Fruit fly (Drosophila melanogaster) whole organism, embryonic: ENCODE data around the gene Mkp3.
A peak's percentile ranks its signal among the peaks of the same experiment; 100 is the strongest.

Experiments used
- Asciz ChIP-seq: fragments of 200-800 bp; sonication (Bioruptor generic); optimal IDR thresholded peaks from 2 replicates; lab custom pipeline; 2017; ENCODE audit warnings: missing biosample characterization, mild to moderate bottlenecking, missing genetic modification characterization, missing genetic modification reagents
- Bdp1 ChIP-seq: fragments of 200-800 bp; sonication (Bioruptor generic); optimal IDR thresholded peaks from 3 replicates; lab custom pipeline; 2016; ENCODE audit warnings: missing biosample characterization, missing genetic modification characterization
- CG1024 ChIP-seq: fragments of 200-800 bp; sonication (Bioruptor generic); IDR thresholded peaks from 2 replicates; pipeline ENCODE4 v1.3.6; 2022; ENCODE audit warnings: missing biosample characterization, missing genetic modification characterization
- CG10321 ChIP-seq: fragments of 200-800 bp; sonication (Bioruptor generic); IDR thresholded peaks from 2 replicates; pipeline ENCODE4 v1.3.6; 2022; ENCODE audit warnings: missing biosample characterization, missing genetic modification characterization
- CG10654 ChIP-seq: fragments of 200-800 bp; sonication (Bioruptor generic); optimal IDR thresholded peaks from 2 replicates; lab custom pipeline; 2016; ENCODE audit warnings: missing biosample characterization, missing genetic modification characterization
- CG11504 ChIP-seq: fragments of 200-800 bp; sonication (Bioruptor generic); optimal IDR thresholded peaks from 3 replicates; lab custom pipeline; 2019; ENCODE audit warnings: missing biosample characterization, mild to moderate bottlenecking, missing genetic modification characterization, moderate library complexity
- CG1233 ChIP-seq: fragments of 200-800 bp; sonication (Bioruptor generic); optimal IDR thresholded peaks from 4 replicates; lab custom pipeline; 2018; ENCODE audit warnings: missing biosample characterization, mild to moderate bottlenecking, missing genetic modification characterization
- CG12659 ChIP-seq: fragments of 200-800 bp; sonication (Bioruptor generic); optimal IDR thresholded peaks from 3 replicates; lab custom pipeline; 2017; ENCODE audit warnings: mild to moderate bottlenecking, missing biosample characterization, missing genetic modification reagents, missing genetic modification characterization
- CG12744 ChIP-seq: fragments of 200-800 bp; sonication (Bioruptor generic); optimal IDR thresholded peaks from 2 replicates; lab custom pipeline; 2016; ENCODE audit warnings: missing biosample characterization, missing genetic modification characterization
- CG13775 ChIP-seq: fragments of 200-800 bp; sonication (Bioruptor generic); optimal IDR thresholded peaks from 3 replicates; lab custom pipeline; 2017; ENCODE audit warnings: missing biosample characterization, mild to moderate bottlenecking, missing genetic modification characterization
- CG17802 ChIP-seq: fragments of 200-800 bp; sonication (Bioruptor generic); optimal IDR thresholded peaks from 2 replicates; lab custom pipeline; 2018; ENCODE audit warnings: missing biosample characterization, mild to moderate bottlenecking, missing genetic modification characterization, moderate library complexity
- CG18599 ChIP-seq: fragments of 200-800 bp; sonication (Bioruptor generic); optimal IDR thresholded peaks from 3 replicates; lab custom pipeline; 2017; ENCODE audit warnings: missing biosample characterization, missing genetic modification characterization, mild to moderate bottlenecking, moderate library complexity, missing genetic modification reagents
- CG32767 ChIP-seq: fragments of 200-800 bp; sonication (Bioruptor generic); IDR thresholded peaks from 2 replicates; pipeline ENCODE4 v1.3.6; 2022; ENCODE audit warnings: missing biosample characterization, missing genetic modification characterization
- CG3281 ChIP-seq: fragments of 200-800 bp; sonication (Bioruptor generic); optimal IDR thresholded peaks from 3 replicates; lab custom pipeline; 2017; ENCODE audit warnings: missing biosample characterization, mild to moderate bottlenecking, missing genetic modification characterization
- CG3847 ChIP-seq: fragments of 200-800 bp; sonication (Bioruptor generic); IDR thresholded peaks from 2 replicates; pipeline ENCODE4 v1.3.6; 2022; ENCODE audit warnings: missing biosample characterization, missing genetic modification characterization
- CG4282 ChIP-seq: fragments of 200-800 bp; sonication (Bioruptor generic); optimal IDR thresholded peaks from 2 replicates; lab custom pipeline; 2016; ENCODE audit warnings: missing biosample characterization, missing genetic modification characterization
- CG7357 ChIP-seq: fragments of 200-800 bp; sonication (Bioruptor generic); IDR thresholded peaks from 3 replicates; pipeline ENCODE4 v1.3.6; 2022; ENCODE audit warnings: missing biosample characterization, missing genetic modification characterization
- CHES-1-like ChIP-seq: fragments of 200-800 bp; sonication (Bioruptor generic); optimal IDR thresholded peaks from 2 replicates; lab custom pipeline; 2016; ENCODE audit warnings: missing biosample characterization, missing genetic modification characterization
- Dad ChIP-seq: fragments of 200-800 bp; sonication (Bioruptor generic); optimal IDR thresholded peaks from 3 replicates; lab custom pipeline; 2016; ENCODE audit warnings: missing biosample characterization, missing genetic modification characterization
- Dek ChIP-seq: fragments of 200-800 bp; sonication (Bioruptor generic); optimal IDR thresholded peaks from 3 replicates; lab custom pipeline; 2019; ENCODE audit warnings: missing biosample characterization, mild to moderate bottlenecking, missing genetic modification characterization, moderate library complexity
- Dp ChIP-seq: fragments of 200-800 bp; sonication (Bioruptor generic); optimal IDR thresholded peaks from 2 replicates; lab custom pipeline; 2018; ENCODE audit warnings: missing biosample characterization, mild to moderate bottlenecking, missing genetic modification characterization, moderate library complexity
- Hmr ChIP-seq: fragments of 200-800 bp; sonication (Bioruptor generic); optimal IDR thresholded peaks from 3 replicates; lab custom pipeline; 2017; ENCODE audit warnings: mild to moderate bottlenecking, missing biosample characterization, missing genetic modification reagents, missing genetic modification characterization
- Jarid2 ChIP-seq: fragments of 200-800 bp; sonication (Bioruptor generic); optimal IDR thresholded peaks from 3 replicates; lab custom pipeline; 2017; ENCODE audit warnings: mild to moderate bottlenecking, missing biosample characterization, missing genetic modification reagents, missing genetic modification characterization
- Lpt ChIP-seq: fragments of >200 bp; optimal IDR thresholded peaks from 2 replicates; lab custom pipeline; 2018; ENCODE audit warnings: missing biosample characterization, missing genetic modification characterization
- Six4 ChIP-seq: fragments of 200-800 bp; sonication (Bioruptor generic); optimal IDR thresholded peaks from 2 replicates; lab custom pipeline; 2016; ENCODE audit warnings: missing biosample characterization, missing genetic modification characterization
- Sry-β ChIP-seq: fragments of 200-800 bp; sonication (Bioruptor generic); optimal IDR thresholded peaks from 2 replicates; lab custom pipeline; 2018; ENCODE audit warnings: missing biosample characterization, mild to moderate bottlenecking, missing genetic modification characterization, moderate library complexity
- Trl ChIP-seq, 3 experiments: fragments of >200 bp in 2 of 3; fragments of 200-800 bp in 1 of 3; sonication (Bioruptor generic) in 1 of 3; optimal IDR thresholded peaks; 2 replicates in 1 of 3; 3 replicates in 2 of 3; lab custom pipeline; 2016 to 2017; ENCODE audit warnings: missing biosample characterization in 1 of 3, missing genetic modification characterization in 1 of 3
- al ChIP-seq: fragments of 200-800 bp; sonication (Bioruptor generic); IDR thresholded peaks from 2 replicates; pipeline ENCODE4 v1.3.6; 2022; ENCODE audit warnings: missing biosample characterization, missing genetic modification characterization
- crp ChIP-seq, 2 experiments: fragments of 200-800 bp; sonication (Bioruptor generic); optimal IDR thresholded peaks; 2 replicates in 1 of 2; 3 replicates in 1 of 2; lab custom pipeline; 2017; ENCODE audit warnings: missing biosample characterization in 2 of 2, missing genetic modification characterization in 2 of 2, mild to moderate bottlenecking in 1 of 2, moderate library complexity in 1 of 2
- emc ChIP-seq: fragments of 200-800 bp; sonication (Bioruptor generic); optimal IDR thresholded peaks from 2 replicates; lab custom pipeline; 2016; ENCODE audit warnings: missing biosample characterization, missing genetic modification characterization
- en ChIP-seq: fragments of 200-800 bp; sonication (Bioruptor generic); optimal IDR thresholded peaks from 2 replicates; lab custom pipeline; 2016; ENCODE audit warnings: missing biosample characterization, missing genetic modification characterization
- gcm2 ChIP-seq: fragments of 200-800 bp; sonication (Bioruptor generic); optimal IDR thresholded peaks from 2 replicates; lab custom pipeline; 2016; ENCODE audit warnings: missing biosample characterization, missing genetic modification characterization
- gsb ChIP-seq: fragments of 200-800 bp; sonication (Bioruptor generic); IDR thresholded peaks from 2 replicates; pipeline ENCODE4 v1.3.6; 2022; ENCODE audit warnings: missing biosample characterization, missing genetic modification characterization
- insv ChIP-seq, 2 experiments: fragments of 200-800 bp; sonication (Bioruptor generic); optimal IDR thresholded peaks; 3 replicates each; lab custom pipeline; 2016 to 2018; ENCODE audit warnings: missing biosample characterization in 2 of 2, missing genetic modification characterization in 2 of 2
- inv ChIP-seq: fragments of 200-800 bp; sonication (Bioruptor generic); IDR thresholded peaks from 2 replicates; pipeline ENCODE4 v1.3.6; 2022; ENCODE audit warnings: missing biosample characterization, missing genetic modification characterization; ENCODE audit not compliant: partially characterized antibody
- jing ChIP-seq: fragments of 200-800 bp; sonication (Bioruptor generic); optimal IDR thresholded peaks from 2 replicates; lab custom pipeline; 2018; ENCODE audit warnings: missing biosample characterization, mild to moderate bottlenecking, missing genetic modification characterization
- kni ChIP-seq: fragments of 200-800 bp; sonication (Bioruptor generic); optimal IDR thresholded peaks from 3 replicates; lab custom pipeline; 2017; ENCODE audit warnings: mild to moderate bottlenecking, missing biosample characterization, missing genetic modification reagents, missing genetic modification characterization
- mirr ChIP-seq: fragments of 200-800 bp; sonication (Bioruptor generic); optimal IDR thresholded peaks from 3 replicates; lab custom pipeline; 2018; ENCODE audit warnings: missing biosample characterization, mild to moderate bottlenecking, missing genetic modification characterization
- nerfin-1 ChIP-seq: fragments of 200-800 bp; sonication (Bioruptor generic); optimal IDR thresholded peaks from 3 replicates; lab custom pipeline; 2019; ENCODE audit warnings: missing biosample characterization, mild to moderate bottlenecking, missing genetic modification characterization, moderate library complexity
- nom ChIP-seq: fragments of 200-800 bp; sonication (Bioruptor generic); optimal IDR thresholded peaks from 2 replicates; lab custom pipeline; 2017; ENCODE audit warnings: missing biosample characterization, missing genetic modification characterization, mild to moderate bottlenecking, moderate library complexity, missing genetic modification reagents
- pros ChIP-seq: fragments of 200-800 bp; sonication (Bioruptor generic); optimal IDR thresholded peaks from 3 replicates; lab custom pipeline; 2019; ENCODE audit warnings: missing biosample characterization, mild to moderate bottlenecking, missing genetic modification characterization, moderate library complexity
- rib ChIP-seq: fragments of 200-800 bp; sonication (Bioruptor generic); IDR thresholded peaks from 2 replicates; pipeline ENCODE4 v1.3.6; 2022; ENCODE audit warnings: missing biosample characterization, missing genetic modification characterization
- seq ChIP-seq: fragments of 200-800 bp; sonication (Bioruptor generic); IDR thresholded peaks from 2 replicates; pipeline ENCODE4 v1.3.6; 2022; ENCODE audit warnings: missing biosample characterization, missing genetic modification characterization
- slp2 ChIP-seq: fragments of 200-800 bp; sonication (Bioruptor generic); optimal IDR thresholded peaks from 2 replicates; lab custom pipeline; 2016; ENCODE audit warnings: missing biosample characterization, missing genetic modification characterization
- so ChIP-seq: fragments of 200-800 bp; sonication (Bioruptor generic); IDR thresholded peaks from 3 replicates; pipeline ENCODE4 v1.3.6; 2022; ENCODE audit warnings: missing biosample characterization, missing genetic modification characterization
- sob ChIP-seq: fragments of 200-800 bp; sonication (Bioruptor generic); IDR thresholded peaks from 2 replicates; pipeline ENCODE4 v1.3.6; 2022; ENCODE audit warnings: missing biosample characterization, missing genetic modification characterization
- tio ChIP-seq: fragments of 200-800 bp; sonication (Bioruptor generic); optimal IDR thresholded peaks from 2 replicates; lab custom pipeline; 2017; ENCODE audit warnings: missing biosample characterization, missing genetic modification characterization, inconsistent platforms
- trh ChIP-seq: fragments of 200-800 bp; sonication (Bioruptor generic); optimal IDR thresholded peaks from 2 replicates; lab custom pipeline; 2016; ENCODE audit warnings: missing biosample characterization, missing genetic modification characterization
- z ChIP-seq: fragments of 200-800 bp; sonication (Bioruptor generic); IDR thresholded peaks from 3 replicates; pipeline ENCODE4 v1.3.6; 2022; ENCODE audit warnings: missing biosample characterization, missing genetic modification characterization

Gene Mkp3

dm6 chr3L:19033154-19033811 is 52.9 kb downstream of the Mkp3 start (continued):
- TF ChIP-seq Asciz (GFP tag; lab: Kevin White, UChicago) (peak; percentile 71), CG12659 (GFP tag; lab: Kevin White, UChicago) (peak; percentile 27), CG7357 (peak; percentile 44; the same call in 1 of the 3 replicates), nom (GFP tag; lab: Kevin White, UChicago) (peak; percentile 56), rib (GFP tag; lab: Robert Waterston, UW) (no peak), CG10321 (GFP tag; lab: Robert Waterston, UW) (no peak), Lpt (GFP tag; lab: Kevin White, UChicago) (no peak), al (no peak), trh (GFP tag; lab: Kevin White, UChicago) (no peak), CG4282 (no peak), crp (GFP tag; optimal IDR thresholded peaks at IDR 0.05; lab: Kevin White, UChicago) (no peak), Six4 (GFP tag; lab: Kevin White, UChicago) (peak; percentile 61), emc (no peak), CG3847 (GFP tag; lab: Robert Waterston, UW) (0 out of 2 replicates have a peak, but pooled peaks have one; percentile 39), insv (GFP tag; optimal IDR thresholded peaks at IDR 0.05; lab: Kevin White, UChicago) (no peak), pros (GFP tag; lab: Kevin White, UChicago) (peak; percentile 46), CG1024 (peak; percentile 29; the same call in 1 of the 2 replicates), tio (peak; percentile 27), Sry-β (GFP tag; lab: Kevin White, UChicago) (no peak), so (GFP tag; lab: Robert Waterston, UW) (peak; percentile 15; the same call in 1 of the 3 replicates), CG11504 (tag; lab: Kevin White, UChicago) (peak; percentile 77), mirr (no peak), Jarid2 (peak; percentile 20), CG10654 (peak; percentile 49), seq (GFP tag; lab: Robert Waterston, UW) (no peak), slp2 (GFP tag; lab: Kevin White, UChicago) (no peak), nerfin-1 (tag; lab: Kevin White, UChicago) (peak; percentile 75), Hmr (GFP tag; lab: Kevin White, UChicago) (no peak), sob (GFP tag; lab: Robert Waterston, UW) (no peak), CG17802 (peak; percentile 37), Bdp1 (GFP tag; lab: Kevin White, UChicago) (no peak), CG1233 (GFP tag; lab: Kevin White, UChicago) (peak; percentile 70), CG12744 (GFP tag; lab: Kevin White, UChicago) (no peak), gcm2 (no peak), gsb (no peak), jing (GFP tag; lab: Kevin White, UChicago) (peak; percentile 36), CG18599 (GFP tag; lab: Kevin White, UChicago) (peak; percentile 15), CG3281 (GFP tag; lab: Kevin White, UChicago) (no peak), CG13775 (peak; percentile 83), inv (GFP tag; lab: Robert Waterston, UW) (no peak), en (GFP tag; lab: Kevin White, UChicago) (no peak), z (GFP tag; lab: Robert Waterston, UW) (no peak), Dad (GFP tag; lab: Kevin White, UChicago) (no peak), Trl (optimal IDR thresholded peaks at IDR 0.05; lab: Kevin White, UChicago) (no peak), Trl (GFP tag; optimal IDR thresholded peaks at IDR 0.05; lab: Kevin White, UChicago) (no peak), CG32767 (GFP tag; lab: Robert Waterston, UW) (peak; percentile 51), Dek (tag; lab: Kevin White, UChicago) (no peak), kni (no peak), Dp (GFP tag; lab: Kevin White, UChicago) (no peak), CHES-1-like (GFP tag; lab: Kevin White, UChicago) (no peak)
